Fruit fly (Drosophila melanogaster) Kc167 (cell line): ENCODE data around the gene CG10286.

Experiments
- Sin3A ChIP-seq: fragments of >200 bp; optimal IDR thresholded peaks from 2 replicates; lab custom pipeline; 2018; ENCODE audit warnings: missing external identifiers
- h ChIP-seq: fragments of >200 bp; optimal IDR thresholded peaks from 3 replicates; lab custom pipeline; 2018; ENCODE audit warnings: missing external identifiers
- insv ChIP-seq: fragments of >200 bp; optimal IDR thresholded peaks from 3 replicates; lab custom pipeline; 2018; ENCODE audit warnings: missing external identifiers
- psq ChIP-seq: fragments of >200 bp; optimal IDR thresholded peaks from 2 replicates; lab custom pipeline; 2017; ENCODE audit warnings: missing external identifiers
- ttk ChIP-seq: sonication (Bioruptor generic); optimal IDR thresholded peaks from 2 replicates; lab custom pipeline; 2017; ENCODE audit warnings: missing external identifiers

DNA sequence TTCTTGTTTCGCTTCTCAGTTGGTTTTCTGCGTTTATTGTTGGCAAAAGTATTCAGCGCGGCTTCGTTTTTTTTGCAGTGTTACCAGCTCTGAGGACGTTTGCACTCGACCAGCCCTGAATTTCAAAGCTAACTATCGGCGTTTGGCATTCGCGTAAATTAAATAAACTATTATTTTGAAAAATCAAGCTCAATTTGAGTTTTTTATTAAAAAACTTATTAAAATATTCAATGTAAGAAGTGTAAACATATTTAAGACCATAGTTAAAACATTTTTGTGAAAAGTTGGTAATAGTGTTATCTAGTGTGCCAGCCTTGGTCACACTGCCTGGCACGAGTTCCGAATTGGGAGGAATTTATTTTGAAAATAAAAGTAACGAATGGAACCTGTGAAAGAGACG is 23.0 kb upstream of the CG10286 start, which contains the start of the genes SmD2 and CG18048:
- TF ChIP-seq psq (lab: Kevin White, UChicago) (no peak), insv (lab: Kevin White, UChicago) (no peak), h (lab: Kevin White, UChicago) (no peak), ttk (no peak), Sin3A (lab: Kevin White, UChicago) (no peak)
